Fruit fly (Drosophila melanogaster) whole organism, embryonic: ENCODE results near the gene Miga.
A peak's percentile ranks its signal among the peaks of the same experiment; 100 is the strongest.

Experiments
- Ada2b ChIP-seq: fragments of 200-800 bp; sonication (Bioruptor generic); IDR thresholded peaks from 2 replicates; pipeline ENCODE4 v1.3.6; 2022; ENCODE audit warnings: missing biosample characterization, missing genetic modification characterization
- CG11560 ChIP-seq: fragments of 200-800 bp; sonication (Bioruptor generic); IDR thresholded peaks from 3 replicates; pipeline ENCODE4 v1.3.6; 2022; ENCODE audit warnings: missing biosample characterization, missing genetic modification characterization
- CG12071 ChIP-seq: fragments of 200-800 bp; sonication (Bioruptor generic); optimal IDR thresholded peaks from 3 replicates; lab custom pipeline; 2018; ENCODE audit warnings: missing biosample characterization, mild to moderate bottlenecking, missing genetic modification characterization
- CG13296 ChIP-seq: fragments of 200-800 bp; sonication (Bioruptor generic); optimal IDR thresholded peaks from 3 replicates; lab custom pipeline; 2018; ENCODE audit warnings: missing biosample characterization, mild to moderate bottlenecking, missing genetic modification characterization
- CG15073 ChIP-seq: fragments of 200-800 bp; sonication (Bioruptor generic); optimal IDR thresholded peaks from 2 replicates; lab custom pipeline; 2016; ENCODE audit warnings: missing biosample characterization, missing genetic modification characterization
- CG15479 ChIP-seq: fragments of 200-800 bp; sonication (Bioruptor generic); optimal IDR thresholded peaks from 3 replicates; lab custom pipeline; 2019; ENCODE audit warnings: missing biosample characterization, mild to moderate bottlenecking, missing genetic modification characterization, moderate library complexity
- CG17385 ChIP-seq: fragments of 200-800 bp; sonication (Bioruptor generic); optimal IDR thresholded peaks from 3 replicates; lab custom pipeline; 2018; ENCODE audit warnings: missing biosample characterization, mild to moderate bottlenecking, missing genetic modification characterization
- CG17568 ChIP-seq: fragments of 200-800 bp; sonication (Bioruptor generic); optimal IDR thresholded peaks from 2 replicates; lab custom pipeline; 2018; ENCODE audit warnings: missing biosample characterization, mild to moderate bottlenecking, missing genetic modification characterization, moderate library complexity
- CG18599 ChIP-seq: fragments of 200-800 bp; sonication (Bioruptor generic); optimal IDR thresholded peaks from 3 replicates; lab custom pipeline; 2017; ENCODE audit warnings: missing biosample characterization, missing genetic modification characterization, mild to moderate bottlenecking, moderate library complexity, missing genetic modification reagents
- CG18619 ChIP-seq: fragments of 200-800 bp; sonication (Bioruptor generic); optimal IDR thresholded peaks from 3 replicates; lab custom pipeline; 2017; ENCODE audit warnings: missing biosample characterization, mild to moderate bottlenecking, missing genetic modification characterization
- CG32767 ChIP-seq: fragments of 200-800 bp; sonication (Bioruptor generic); IDR thresholded peaks from 2 replicates; pipeline ENCODE4 v1.3.6; 2022; ENCODE audit warnings: missing biosample characterization, missing genetic modification characterization
- CG33557 ChIP-seq: fragments of 200-800 bp; sonication (Bioruptor generic); optimal IDR thresholded peaks from 2 replicates; lab custom pipeline; 2019; ENCODE audit warnings: missing biosample characterization, mild to moderate bottlenecking, missing genetic modification characterization, moderate library complexity
- CG3995 ChIP-seq: fragments of 200-800 bp; sonication (Bioruptor generic); optimal IDR thresholded peaks from 3 replicates; lab custom pipeline; 2016; ENCODE audit warnings: missing biosample characterization, missing genetic modification characterization
- CG4707 ChIP-seq: fragments of 200-800 bp; sonication (Bioruptor generic); optimal IDR thresholded peaks from 2 replicates; lab custom pipeline; 2018; ENCODE audit warnings: missing biosample characterization, mild to moderate bottlenecking, missing genetic modification characterization, moderate library complexity
- CG6175 ChIP-seq: fragments of 200-800 bp; sonication (Bioruptor generic); IDR thresholded peaks from 3 replicates; pipeline ENCODE4 v1.3.6; 2022; ENCODE audit warnings: missing biosample characterization, missing genetic modification characterization
- CG7271 ChIP-seq: fragments of 200-800 bp; sonication (Bioruptor generic); optimal IDR thresholded peaks from 2 replicates; lab custom pipeline; 2018; ENCODE audit warnings: missing biosample characterization, mild to moderate bottlenecking, missing genetic modification characterization, moderate library complexity
- CG7745 ChIP-seq: fragments of 200-800 bp; sonication (Bioruptor generic); optimal IDR thresholded peaks from 2 replicates; lab custom pipeline; 2018; ENCODE audit warnings: missing biosample characterization, mild to moderate bottlenecking, missing genetic modification characterization, moderate library complexity
- CG8944 ChIP-seq: fragments of 200-800 bp; sonication (Bioruptor generic); optimal IDR thresholded peaks from 3 replicates; lab custom pipeline; 2016; ENCODE audit warnings: missing biosample characterization, missing genetic modification characterization
- CG9932 ChIP-seq: fragments of 200-800 bp; sonication (Bioruptor generic); IDR thresholded peaks from 2 replicates; pipeline ENCODE4 v1.3.6; 2022; ENCODE audit warnings: missing biosample characterization, missing genetic modification characterization
- CTCF ChIP-seq: fragments of 200-800 bp; sonication (Bioruptor generic); optimal IDR thresholded peaks from 2 replicates; lab custom pipeline; 2017; ENCODE audit warnings: missing biosample characterization, mild to moderate bottlenecking, missing genetic modification characterization, moderate library complexity
- Dad ChIP-seq: fragments of 200-800 bp; sonication (Bioruptor generic); optimal IDR thresholded peaks from 3 replicates; lab custom pipeline; 2016; ENCODE audit warnings: missing biosample characterization, missing genetic modification characterization
- Elba2 ChIP-seq: fragments of 200-800 bp; sonication (Bioruptor generic); optimal IDR thresholded peaks from 3 replicates; lab custom pipeline; 2016; ENCODE audit warnings: missing biosample characterization, missing genetic modification characterization
- Ets65A ChIP-seq: fragments of 200-800 bp; sonication (Bioruptor generic); peaks from one replicate; lab custom pipeline; 2016; ENCODE audit warnings: missing biosample characterization, missing genetic modification characterization
- Fer2 ChIP-seq: fragments of 200-800 bp; sonication (Bioruptor generic); optimal IDR thresholded peaks from 2 replicates; lab custom pipeline; 2018; ENCODE audit warnings: missing biosample characterization, mild to moderate bottlenecking, missing genetic modification characterization, moderate library complexity
- GATAe ChIP-seq: fragments of 200-800 bp; sonication (Bioruptor generic); conservative IDR thresholded peaks from 2 replicates; pipeline ENCODE4 v1.3.6; 2022; ENCODE audit warnings: missing biosample characterization, missing genetic modification characterization
- H2.0 ChIP-seq: fragments of 200-800 bp; sonication (Bioruptor generic); IDR thresholded peaks from 2 replicates; pipeline ENCODE4 v1.3.6; 2022; ENCODE audit warnings: missing biosample characterization, missing genetic modification characterization
- Hmr ChIP-seq: fragments of 200-800 bp; sonication (Bioruptor generic); optimal IDR thresholded peaks from 3 replicates; lab custom pipeline; 2017; ENCODE audit warnings: mild to moderate bottlenecking, missing biosample characterization, missing genetic modification reagents, missing genetic modification characterization
- MBD-R2 ChIP-seq: fragments of 200-800 bp; sonication (Bioruptor generic); IDR thresholded peaks from 2 replicates; pipeline ENCODE4 v1.3.6; 2022; ENCODE audit warnings: missing biosample characterization, missing genetic modification characterization
- MTF-1 ChIP-seq: fragments of 200-800 bp; sonication (Bioruptor generic); optimal IDR thresholded peaks from 2 replicates; lab custom pipeline; 2018; ENCODE audit warnings: missing biosample characterization, mild to moderate bottlenecking, missing genetic modification characterization, borderline replicate concordance
- Oaz ChIP-seq: fragments of 200-800 bp; sonication (Bioruptor generic); IDR thresholded peaks from 2 replicates; pipeline ENCODE4 v1.3.6; 2022; ENCODE audit warnings: missing biosample characterization, missing genetic modification characterization
- Pdp1 ChIP-seq, 2 experiments: fragments of 200-800 bp; sonication (Bioruptor generic); optimal IDR thresholded peaks; 3 replicates each; lab custom pipeline; 2016; ENCODE audit warnings: missing biosample characterization in 2 of 2, missing genetic modification characterization in 2 of 2, mild to moderate bottlenecking in 1 of 2, moderate library complexity in 1 of 2
- bigmax ChIP-seq: fragments of 200-800 bp; sonication (Bioruptor generic); optimal IDR thresholded peaks from 2 replicates; lab custom pipeline; 2018; ENCODE audit warnings: missing biosample characterization, mild to moderate bottlenecking, missing genetic modification characterization
- cwo ChIP-seq: fragments of 200-800 bp; sonication (Bioruptor generic); optimal IDR thresholded peaks from 3 replicates; lab custom pipeline; 2017; ENCODE audit warnings: missing biosample characterization, missing genetic modification characterization, mild to moderate bottlenecking, moderate library complexity, missing genetic modification reagents
- disco-r ChIP-seq: fragments of 200-800 bp; sonication (Bioruptor generic); optimal IDR thresholded peaks from 2 replicates; lab custom pipeline; 2016; ENCODE audit warnings: missing biosample characterization, missing genetic modification characterization
- ewg ChIP-seq: fragments of 200-800 bp; sonication (Bioruptor generic); optimal IDR thresholded peaks from 3 replicates; lab custom pipeline; 2017; ENCODE audit warnings: mild to moderate bottlenecking, missing biosample characterization, missing genetic modification reagents, missing genetic modification characterization
- gcm ChIP-seq: fragments of 200-800 bp; sonication (Bioruptor generic); optimal IDR thresholded peaks from 2 replicates; lab custom pipeline; 2019; ENCODE audit warnings: missing biosample characterization, mild to moderate bottlenecking, missing genetic modification characterization, moderate library complexity
- gfzf ChIP-seq: fragments of 200-800 bp; sonication (Bioruptor generic); optimal IDR thresholded peaks from 2 replicates; lab custom pipeline; 2016; ENCODE audit warnings: missing biosample characterization, mild to moderate bottlenecking, missing genetic modification characterization, moderate library complexity
- grau ChIP-seq: fragments of 200-800 bp; optimal IDR thresholded peaks from 3 replicates; lab custom pipeline; 2019; ENCODE audit warnings: missing biosample characterization, mild to moderate bottlenecking, missing genetic modification characterization, moderate library complexity
- gro ChIP-seq: fragments of 200-800 bp; sonication (Bioruptor generic); optimal IDR thresholded peaks from 2 replicates; lab custom pipeline; 2016; ENCODE audit warnings: missing biosample characterization, missing genetic modification characterization
- gt ChIP-seq: fragments of 200-800 bp; sonication (Bioruptor generic); IDR thresholded peaks from 2 replicates; pipeline ENCODE4 v1.3.6; 2022; ENCODE audit warnings: missing biosample characterization, missing genetic modification characterization
- kay ChIP-seq: fragments of 200-800 bp; sonication (Bioruptor generic); optimal IDR thresholded peaks from 2 replicates; lab custom pipeline; 2016; ENCODE audit warnings: missing biosample characterization, missing genetic modification characterization
- oc ChIP-seq: fragments of 200-800 bp; sonication (Bioruptor generic); optimal IDR thresholded peaks from 2 replicates; lab custom pipeline; 2018; ENCODE audit warnings: missing biosample characterization, mild to moderate bottlenecking, missing genetic modification characterization, moderate library complexity
- pzg ChIP-seq: fragments of 200-800 bp; sonication (Bioruptor generic); optimal IDR thresholded peaks from 3 replicates; lab custom pipeline; 2018; ENCODE audit warnings: missing biosample characterization, mild to moderate bottlenecking, missing genetic modification characterization, moderate library complexity
- scrt ChIP-seq: fragments of 200-800 bp; sonication (Bioruptor generic); optimal IDR thresholded peaks from 2 replicates; lab custom pipeline; 2018; ENCODE audit warnings: missing biosample characterization, mild to moderate bottlenecking, missing genetic modification characterization, moderate library complexity
- sens ChIP-seq: fragments of 200-800 bp; sonication (Bioruptor generic); peaks from one replicate; lab custom pipeline; 2016; ENCODE audit warnings: missing biosample characterization, missing genetic modification characterization
- seq ChIP-seq: fragments of 200-800 bp; sonication (Bioruptor generic); IDR thresholded peaks from 2 replicates; pipeline ENCODE4 v1.3.6; 2022; ENCODE audit warnings: missing biosample characterization, missing genetic modification characterization
- sim ChIP-seq: fragments of 200-800 bp; sonication (Bioruptor generic); IDR thresholded peaks from 2 replicates; pipeline ENCODE4 v1.3.6; 2022; ENCODE audit warnings: missing biosample characterization, missing genetic modification characterization
- tll ChIP-seq, 2 experiments: fragments of 200-800 bp in 1 of 2; fragments of >200 bp in 1 of 2; sonication (Bioruptor generic) in 1 of 2; optimal IDR thresholded peaks; 2 replicates each; lab custom pipeline; 2017 to 2019; ENCODE audit warnings: missing biosample characterization in 2 of 2, missing genetic modification characterization in 2 of 2, mild to moderate bottlenecking in 1 of 2, moderate library complexity in 1 of 2
- wor ChIP-seq: fragments of 200-800 bp; sonication (Bioruptor generic); IDR thresholded peaks from 2 replicates; pipeline ENCODE4 v1.3.6; 2022; ENCODE audit warnings: missing biosample characterization, missing genetic modification characterization
- zen2 ChIP-seq: fragments of 200-800 bp; sonication (Bioruptor generic); IDR thresholded peaks from 3 replicates; pipeline ENCODE4 v1.3.6; 2022; ENCODE audit warnings: missing biosample characterization, missing genetic modification characterization; ENCODE audit not compliant: partially characterized antibody
- zfh2 ChIP-seq: fragments of 200-800 bp; sonication (Bioruptor generic); optimal IDR thresholded peaks from 2 replicates; lab custom pipeline; 2016; ENCODE audit warnings: missing biosample characterization, missing genetic modification characterization

Gene Miga

dm6 chrX:8409793-8410192, 27.8 kb downstream of the Miga start (continued):
- TF ChIP-seq CG17568 (GFP tag; lab: Kevin White, UChicago) (peak; percentile 43), Elba2 (GFP tag; lab: Kevin White, UChicago) (no peak), MTF-1 (GFP tag; lab: Kevin White, UChicago) (peak; percentile 57), CG13296 (GFP tag; lab: Kevin White, UChicago) (peak; percentile 86), Dad (GFP tag; lab: Kevin White, UChicago) (no peak), oc (tag; lab: Kevin White, UChicago) (peak; percentile 16), sim (GFP tag; lab: Robert Waterston, UW) (no peak), CG15479 (peak; percentile 99), Ets65A (GFP tag; lab: Kevin White, UChicago) (no peak), CG8944 (no peak), gcm (peak; percentile 17), tll (GFP tag; optimal IDR thresholded peaks at IDR 0.05; lab: Kevin White, UChicago) (no peak), CG33557 (GFP tag; lab: Kevin White, UChicago) (peak; percentile 34), ewg (GFP tag; lab: Kevin White, UChicago) (peak; percentile 78), CG32767 (GFP tag; lab: Robert Waterston, UW) (peak; percentile 73; the same call in 1 of the 2 replicates), zen2 (no peak), grau (tag; lab: Kevin White, UChicago) (peak; percentile 39), CG7745 (tag; lab: Kevin White, UChicago) (peak; percentile 80), Fer2 (no peak), Pdp1 (GFP tag; optimal IDR thresholded peaks at IDR 0.05; lab: Kevin White, UChicago) (peak in 1 of 2 experiments; percentile 34), GATAe (GFP tag; lab: Robert Waterston, UW) (no peak; the same call in 1 of the 2 replicates), CG3995 (GFP tag; lab: Kevin White, UChicago) (no peak), gro (GFP tag; lab: Kevin White, UChicago) (peak; percentile 56), CG9932 (GFP tag; lab: Robert Waterston, UW) (peak; percentile 63), cwo (peak; percentile 1), pzg (GFP tag; lab: Kevin White, UChicago) (peak; percentile 15), Hmr (GFP tag; lab: Kevin White, UChicago) (peak; percentile 65), wor (no peak), disco-r (GFP tag; lab: Kevin White, UChicago) (no peak), sens (peak; percentile 66), kay (GFP tag; lab: Kevin White, UChicago) (no peak), CG12071 (GFP tag; lab: Kevin White, UChicago) (peak; percentile 80), CG17385 (peak; percentile 83), CG4707 (GFP tag; lab: Kevin White, UChicago) (peak; percentile 31), CG7271 (peak; percentile 19), bigmax (GFP tag; lab: Kevin White, UChicago) (peak; percentile 3), CG11560 (tag; lab: Robert Waterston, UW) (no peak), Oaz (GFP tag; lab: Robert Waterston, UW) (peak; percentile 57; the same call in 1 of the 2 replicates), scrt (GFP tag; lab: Kevin White, UChicago) (peak; percentile 73), zfh2 (GFP tag; lab: Kevin White, UChicago) (no peak), CG18599 (peak; percentile 76), gfzf (no peak), CTCF (GFP tag; lab: Kevin White, UChicago) (peak; percentile 44), CG18619 (GFP tag; lab: Kevin White, UChicago) (peak; percentile 6), seq (GFP tag; lab: Robert Waterston, UW) (peak; percentile 67; the same call in 1 of the 2 replicates), gt (GFP tag; lab: Robert Waterston, UW) (no peak), CG15073 (GFP tag; lab: Kevin White, UChicago) (no peak), H2.0 (GFP tag; lab: Robert Waterston, UW) (0 out of 2 replicates have a peak, but pooled peaks have one; percentile 18), Ada2b (GFP tag; lab: Robert Waterston, UW) (peak; percentile 22), MBD-R2 (GFP tag; lab: Robert Waterston, UW) (peak; percentile 57), CG6175 (GFP tag; lab: Robert Waterston, UW) (peak; percentile 98)
